Worm (Caenorhabditis elegans) whole organism, L3 larva: ENCODE measurements around the gene ran-1.

Experiments used
- R02D3.7 ChIP-seq: fragments of 150-350 bp; optimal IDR thresholded peaks from 2 replicates; lab custom pipeline; 2014; ENCODE audit warnings: missing biosample characterization, missing genetic modification characterization
- ZK546.5 ChIP-seq: sonication (generic microtip); optimal IDR thresholded peaks from 2 replicates; lab custom pipeline; 2017; ENCODE audit warnings: missing biosample characterization, missing genetic modification characterization
- aly-2 ChIP-seq: fragments of 150-350 bp; optimal IDR thresholded peaks from 2 replicates; lab custom pipeline; 2014; ENCODE audit warnings: missing biosample characterization, missing genetic modification characterization
- ama-1 ChIP-seq: fragments of 150-350 bp; optimal IDR thresholded peaks from 2 replicates; lab custom pipeline; 2018
- ceh-16 ChIP-seq: sonication (generic microtip); optimal IDR thresholded peaks from 2 replicates; lab custom pipeline; 2017; ENCODE audit warnings: missing biosample characterization, missing genetic modification characterization
- ceh-28 ChIP-seq: fragments of 150-350 bp; optimal IDR thresholded peaks from 2 replicates; lab custom pipeline; 2014; ENCODE audit warnings: missing biosample characterization, missing genetic modification reagents, missing genetic modification characterization
- ceh-9 ChIP-seq: sonication (generic microtip); optimal IDR thresholded peaks from 2 replicates; lab custom pipeline; 2018; ENCODE audit warnings: missing biosample characterization, missing genetic modification characterization
- daf-12 ChIP-seq: fragments of 150-350 bp; optimal IDR thresholded peaks from 2 replicates; lab custom pipeline; 2014; ENCODE audit warnings: missing biosample characterization, missing genetic modification reagents, missing genetic modification characterization
- egl-27 ChIP-seq: sonication (generic microtip); optimal IDR thresholded peaks from 4 replicates; lab custom pipeline; 2017; ENCODE audit warnings: missing biosample characterization, missing genetic modification reagents, missing genetic modification characterization
- egl-5 ChIP-seq: fragments of 150-350 bp; optimal IDR thresholded peaks from 2 replicates; lab custom pipeline; 2017; ENCODE audit warnings: missing biosample characterization, missing genetic modification reagents, missing genetic modification characterization, inconsistent platforms
- elt-1 ChIP-seq: fragments of 150-350 bp; optimal IDR thresholded peaks from 2 replicates; lab custom pipeline; 2014; ENCODE audit warnings: missing biosample characterization, missing genetic modification characterization
- elt-2 ChIP-seq: sonication (generic microtip); optimal IDR thresholded peaks from 2 replicates; lab custom pipeline; 2016; ENCODE audit warnings: missing genetic modification reagents, mild to moderate bottlenecking, missing genetic modification characterization, missing compliant biosample characterization
- elt-3 ChIP-seq, 3 experiments: fragments of 150-350 bp in 1 of 3; sonication (generic microtip) in 2 of 3; optimal IDR thresholded peaks; 2 replicates in 2 of 3; 4 replicates in 1 of 3; lab custom pipeline; 2014 to 2017; ENCODE audit warnings: missing biosample characterization in 3 of 3, missing genetic modification characterization in 3 of 3
- eor-1 ChIP-seq, 2 experiments: fragments of 150-350 bp; optimal IDR thresholded peaks; 2 replicates each; lab custom pipeline; 2014 to 2018; ENCODE audit warnings: missing biosample characterization in 2 of 2, missing genetic modification characterization in 2 of 2
- fkh-10 ChIP-seq: sonication (generic microtip); optimal IDR thresholded peaks from 2 replicates; lab custom pipeline; 2017; ENCODE audit warnings: missing biosample characterization, missing genetic modification reagents, missing genetic modification characterization
- fkh-2 ChIP-seq: fragments of 150-350 bp; optimal IDR thresholded peaks from 2 replicates; lab custom pipeline; 2014; ENCODE audit warnings: missing biosample characterization, missing genetic modification reagents, missing genetic modification characterization
- fos-1 ChIP-seq: fragments of 150-350 bp; optimal IDR thresholded peaks from 2 replicates; lab custom pipeline; 2014; ENCODE audit warnings: missing biosample characterization, missing genetic modification characterization
- hmg-11 ChIP-seq: sonication (generic microtip); optimal IDR thresholded peaks from 2 replicates; lab custom pipeline; 2016; ENCODE audit warnings: missing genetic modification characterization, missing compliant biosample characterization
- jun-1 ChIP-seq: fragments of 150-350 bp; optimal IDR thresholded peaks from 2 replicates; lab custom pipeline; 2014; ENCODE audit warnings: missing biosample characterization, missing genetic modification reagents, missing genetic modification characterization
- lin-15B ChIP-seq: fragments of 150-350 bp; optimal IDR thresholded peaks from 2 replicates; lab custom pipeline; 2014; ENCODE audit warnings: missing biosample characterization, missing genetic modification characterization
- lin-39 ChIP-seq: fragments of 150-350 bp; optimal IDR thresholded peaks from 2 replicates; lab custom pipeline; 2018; ENCODE audit warnings: missing biosample characterization, missing genetic modification reagents, missing genetic modification characterization
- lsy-12 ChIP-seq: sonication (generic microtip); optimal IDR thresholded peaks from 2 replicates; lab custom pipeline; 2016; ENCODE audit warnings: mild to moderate bottlenecking, missing genetic modification characterization, missing compliant biosample characterization
- mdl-1 ChIP-seq: fragments of 150-350 bp; optimal IDR thresholded peaks from 2 replicates; lab custom pipeline; 2014; ENCODE audit warnings: missing biosample characterization, missing genetic modification characterization
- mml-1 ChIP-seq: fragments of 150-350 bp; sonication (generic microtip); optimal IDR thresholded peaks from 3 replicates; lab custom pipeline; 2014; ENCODE audit warnings: missing biosample characterization, missing genetic modification characterization
- nfya-1 ChIP-seq: sonication (generic microtip); optimal IDR thresholded peaks from 2 replicates; lab custom pipeline; 2017; ENCODE audit warnings: missing genetic modification characterization, mild to moderate bottlenecking, missing compliant biosample characterization, antibody characterized with exemption, moderate library complexity; ENCODE audit not compliant: insufficient read depth
- nhr-11 ChIP-seq: fragments of 150-350 bp; optimal IDR thresholded peaks from 2 replicates; lab custom pipeline; 2014; ENCODE audit warnings: missing biosample characterization, missing genetic modification characterization
- nhr-12 ChIP-seq: fragments of 150-350 bp; optimal IDR thresholded peaks from 2 replicates; lab custom pipeline; 2014; ENCODE audit warnings: missing biosample characterization, missing genetic modification characterization
- nhr-23 ChIP-seq: fragments of 150-350 bp; optimal IDR thresholded peaks from 2 replicates; lab custom pipeline; 2014; ENCODE audit warnings: missing biosample characterization, missing genetic modification reagents, missing genetic modification characterization
- nhr-237 ChIP-seq: fragments of 150-350 bp; optimal IDR thresholded peaks from 2 replicates; lab custom pipeline; 2014; ENCODE audit warnings: missing biosample characterization, missing genetic modification characterization
- nhr-25 ChIP-seq: sonication (generic microtip); optimal IDR thresholded peaks from 2 replicates; lab custom pipeline; 2017; ENCODE audit warnings: missing biosample characterization, missing genetic modification characterization
- nhr-28 ChIP-seq: fragments of 150-350 bp; optimal IDR thresholded peaks from 2 replicates; lab custom pipeline; 2014; ENCODE audit warnings: missing biosample characterization, missing genetic modification characterization
- nhr-43 ChIP-seq: sonication (generic microtip); optimal IDR thresholded peaks from 2 replicates; lab custom pipeline; 2016; ENCODE audit warnings: mild to moderate bottlenecking, missing genetic modification characterization, missing compliant biosample characterization; ENCODE audit not compliant: poor library complexity, severe bottlenecking
- nhr-67 ChIP-seq: fragments of 150-350 bp; optimal IDR thresholded peaks from 2 replicates; lab custom pipeline; 2014; ENCODE audit warnings: missing biosample characterization, missing genetic modification characterization
- nhr-77 ChIP-seq: fragments of 150-350 bp; optimal IDR thresholded peaks from 2 replicates; lab custom pipeline; 2014; ENCODE audit warnings: missing biosample characterization, missing genetic modification characterization
- pha-4 ChIP-seq: fragments of 150-350 bp; optimal IDR thresholded peaks from 2 replicates; lab custom pipeline; 2014; ENCODE audit warnings: missing biosample characterization, missing genetic modification reagents, missing genetic modification characterization
- pqm-1 ChIP-seq: fragments of 150-350 bp; optimal IDR thresholded peaks from 2 replicates; lab custom pipeline; 2017; ENCODE audit warnings: missing biosample characterization, missing genetic modification characterization, inconsistent platforms
- sea-2 ChIP-seq: fragments of 150-350 bp; sonication (generic microtip); optimal IDR thresholded peaks from 4 replicates; lab custom pipeline; 2014; ENCODE audit warnings: missing biosample characterization, missing genetic modification reagents, missing genetic modification characterization
- skn-1 ChIP-seq: fragments of 150-350 bp; optimal IDR thresholded peaks from 2 replicates; lab custom pipeline; 2014; ENCODE audit warnings: missing biosample characterization, missing genetic modification characterization
- snpc-4 ChIP-seq: fragments of 150-350 bp; optimal IDR thresholded peaks from 2 replicates; lab custom pipeline; 2014; ENCODE audit warnings: missing biosample characterization, missing genetic modification characterization
- unc-39 ChIP-seq: sonication (generic microtip); optimal IDR thresholded peaks from 4 replicates; lab custom pipeline; 2017; ENCODE audit warnings: missing biosample characterization, missing genetic modification characterization
- zag-1 ChIP-seq: fragments of 150-350 bp; optimal IDR thresholded peaks from 2 replicates; lab custom pipeline; 2014; ENCODE audit warnings: missing biosample characterization, missing genetic modification characterization
- ztf-11 ChIP-seq: fragments of 150-350 bp; optimal IDR thresholded peaks from 2 replicates; lab custom pipeline; 2014; ENCODE audit warnings: missing biosample characterization, missing genetic modification characterization
- ztf-4 ChIP-seq: fragments of 150-350 bp; optimal IDR thresholded peaks from 2 replicates; lab custom pipeline; 2014; ENCODE audit warnings: missing biosample characterization, missing genetic modification characterization

ran-1 gene

ce11 chrIII:10716091-10716490, 31.4 kb downstream of the ran-1 start, which contains the start of gene W09D10.4:
W09D10.4 (minus strand) TSS chrIII:10716191.
- TF ChIP-seq R02D3.7 (tag; lab: Kevin White, UChicago) (no peak), ama-1 (lab: Kevin White, UChicago) (peak; percentile 27), elt-2 (tag; lab: Kevin White, UChicago) (peak; percentile 3)
- TF ChIP-seq, all 47 proteins: peak for 2

ce11 chrIII:10714541-10714940, 33.0 kb downstream of the ran-1 start:
- TF ChIP-seq ama-1 (lab: Kevin White, UChicago) (peak; percentile 33), snpc-4 (tag; lab: Kevin White, UChicago) (no peak)

- TF ChIP-seq lin-15B (tag; lab: Kevin White, UChicago): no peak
- no peak for TF ChIP-seq snpc-4 (tag; lab: Kevin White, UChicago)
- TF ChIP-seq ceh-16 (tag; lab: Kevin White, UChicago): no peak
- peak; percentile 29 for TF ChIP-seq pqm-1 (tag; lab: Kevin White, UChicago)
- TF ChIP-seq nhr-43 (tag; lab: Kevin White, UChicago): peak; percentile 47
- no peak for TF ChIP-seq nhr-25 (tag; lab: Kevin White, UChicago)
- TF ChIP-seq mdl-1 (tag; lab: Kevin White, UChicago): no peak
- no peak for TF ChIP-seq sea-2
- TF ChIP-seq nhr-23 (tag; lab: Kevin White, UChicago): peak; percentile 72
- no peak for TF ChIP-seq fkh-10 (GFP tag; lab: Kevin White, UChicago)
- no peak for TF ChIP-seq egl-5 (tag; lab: Kevin White, UChicago)
- no peak for TF ChIP-seq aly-2 (tag; lab: Kevin White, UChicago)
- TF ChIP-seq nhr-237 (tag; lab: Kevin White, UChicago): no peak
- TF ChIP-seq elt-2 (tag; lab: Kevin White, UChicago): peak; percentile 47
- no peak for TF ChIP-seq ceh-9 (tag; lab: Kevin White, UChicago)
- no peak for TF ChIP-seq elt-3 (tag; optimal IDR thresholded peaks at IDR 0.05; lab: Kevin White, UChicago)
- no peak for TF ChIP-seq daf-12 (tag; lab: Kevin White, UChicago)
- no peak for TF ChIP-seq mml-1 (tag; lab: Kevin White, UChicago)
- TF ChIP-seq eor-1 (tag; optimal IDR thresholded peaks at IDR 0.05; lab: Kevin White, UChicago): no peak
- no peak for TF ChIP-seq elt-1 (tag; lab: Kevin White, UChicago)
- no peak for TF ChIP-seq fos-1 (tag; lab: Kevin White, UChicago)
- TF ChIP-seq pha-4 (tag; lab: Kevin White, UChicago): peak; percentile 49
- TF ChIP-seq hmg-11 (tag; lab: Kevin White, UChicago): no peak
- TF ChIP-seq nhr-11: no peak
- no peak for TF ChIP-seq skn-1
- TF ChIP-seq ztf-4 (tag; lab: Kevin White, UChicago): peak; percentile 43
- no peak for TF ChIP-seq nhr-12 (tag; lab: Kevin White, UChicago)
- TF ChIP-seq ama-1 (lab: Kevin White, UChicago): peak; percentile 90
- no peak for TF ChIP-seq nfya-1 (tag; lab: Kevin White, UChicago)
- peak; percentile 55 for TF ChIP-seq ceh-28 (tag; lab: Kevin White, UChicago)
- TF ChIP-seq zag-1 (tag; lab: Kevin White, UChicago): no peak
- TF ChIP-seq unc-39 (tag; lab: Kevin White, UChicago): no peak
- TF ChIP-seq ZK546.5 (tag; lab: Kevin White, UChicago): no peak
- TF ChIP-seq lsy-12 (tag; lab: Kevin White, UChicago): peak; percentile 68
- no peak for TF ChIP-seq egl-27 (tag; lab: Kevin White, UChicago)
- TF ChIP-seq nhr-67 (tag; lab: Kevin White, UChicago): no peak
- TF ChIP-seq lin-39 (tag; lab: Kevin White, UChicago): no peak
- no peak for TF ChIP-seq R02D3.7 (tag; lab: Kevin White, UChicago)
- TF ChIP-seq nhr-28 (tag; lab: Kevin White, UChicago): no peak
- TF ChIP-seq nhr-77 (tag; lab: Kevin White, UChicago): no peak
- no peak for TF ChIP-seq jun-1 (tag; lab: Kevin White, UChicago)
- TF ChIP-seq ztf-11: no peak
- no peak for TF ChIP-seq fkh-2
Measured at ce11 chrIII:10711192-10711673, 36.3 kb downstream of the ran-1 start, which contains the start of gene W09D10.5. W09D10.5 (minus strand) TSS chrIII:10711536.
